Fruit fly (Drosophila melanogaster) whole organism, embryonic: ENCODE data around the gene CG43439.

Experiments
- Atf-2 ChIP-seq: fragments of 200-800 bp; sonication (Bioruptor generic); optimal IDR thresholded peaks from 2 replicates; lab custom pipeline; 2016; ENCODE audit warnings: missing biosample characterization, missing genetic modification characterization
- CG10543 ChIP-seq: fragments of 200-800 bp; sonication (Bioruptor generic); optimal IDR thresholded peaks from 3 replicates; lab custom pipeline; 2017; ENCODE audit warnings: missing biosample characterization, mild to moderate bottlenecking, missing genetic modification characterization, moderate library complexity
- CG10565 ChIP-seq: fragments of 200-800 bp; sonication (Bioruptor generic); optimal IDR thresholded peaks from 3 replicates; lab custom pipeline; 2016; ENCODE audit warnings: missing biosample characterization, mild to moderate bottlenecking, missing genetic modification characterization
- CG10979 ChIP-seq: fragments of 200-800 bp; sonication (Bioruptor generic); optimal IDR thresholded peaks from 2 replicates; lab custom pipeline; 2018; ENCODE audit warnings: missing biosample characterization, mild to moderate bottlenecking, missing genetic modification characterization, moderate library complexity
- CG11723 ChIP-seq: fragments of 200-800 bp; sonication (Bioruptor generic); optimal IDR thresholded peaks from 2 replicates; lab custom pipeline; 2017; ENCODE audit warnings: missing biosample characterization, mild to moderate bottlenecking, missing genetic modification characterization
- CG12391 ChIP-seq: fragments of 200-800 bp; sonication (Bioruptor generic); optimal IDR thresholded peaks from 3 replicates; lab custom pipeline; 2018; ENCODE audit warnings: missing biosample characterization, mild to moderate bottlenecking, missing genetic modification characterization, moderate library complexity
- CG13287 ChIP-seq: fragments of 200-800 bp; sonication (Bioruptor generic); IDR thresholded peaks from 2 replicates; pipeline ENCODE4 v1.3.6; 2022; ENCODE audit warnings: missing biosample characterization, missing genetic modification characterization; ENCODE audit not compliant: partially characterized antibody
- CG13296 ChIP-seq: fragments of 200-800 bp; sonication (Bioruptor generic); optimal IDR thresholded peaks from 3 replicates; lab custom pipeline; 2018; ENCODE audit warnings: missing biosample characterization, mild to moderate bottlenecking, missing genetic modification characterization
- CG1832 ChIP-seq: fragments of 200-800 bp; sonication (Bioruptor generic); optimal IDR thresholded peaks from 2 replicates; lab custom pipeline; 2017; ENCODE audit warnings: missing biosample characterization, mild to moderate bottlenecking, missing genetic modification characterization, inconsistent platforms
- CG18764 ChIP-seq: fragments of 200-800 bp; sonication (Bioruptor generic); optimal IDR thresholded peaks from 3 replicates; lab custom pipeline; 2016; ENCODE audit warnings: missing biosample characterization, missing genetic modification characterization
- CG2678 ChIP-seq: fragments of 200-800 bp; sonication (Bioruptor generic); optimal IDR thresholded peaks from 3 replicates; lab custom pipeline; 2019; ENCODE audit warnings: missing biosample characterization, mild to moderate bottlenecking, missing genetic modification characterization, moderate library complexity
- CG2889 ChIP-seq: fragments of 200-800 bp; sonication (Bioruptor generic); IDR thresholded peaks from 3 replicates; pipeline ENCODE4 v1.3.6; 2022; ENCODE audit warnings: missing biosample characterization, missing genetic modification characterization
- CG3163 ChIP-seq: fragments of 200-800 bp; sonication (Bioruptor generic); optimal IDR thresholded peaks from 3 replicates; lab custom pipeline; 2016; ENCODE audit warnings: missing biosample characterization, missing genetic modification characterization
- CG33213 ChIP-seq: fragments of 200-800 bp; sonication (Bioruptor generic); optimal IDR thresholded peaks from 3 replicates; lab custom pipeline; 2016; ENCODE audit warnings: missing biosample characterization, missing genetic modification characterization
- CG4707 ChIP-seq: fragments of 200-800 bp; sonication (Bioruptor generic); optimal IDR thresholded peaks from 2 replicates; lab custom pipeline; 2018; ENCODE audit warnings: missing biosample characterization, mild to moderate bottlenecking, missing genetic modification characterization, moderate library complexity
- CG4730 ChIP-seq: fragments of 200-800 bp; sonication (Bioruptor generic); IDR thresholded peaks from 2 replicates; pipeline ENCODE4 v1.3.6; 2022; ENCODE audit warnings: missing biosample characterization, missing genetic modification characterization
- CG6175 ChIP-seq: fragments of 200-800 bp; sonication (Bioruptor generic); IDR thresholded peaks from 3 replicates; pipeline ENCODE4 v1.3.6; 2022; ENCODE audit warnings: missing biosample characterization, missing genetic modification characterization
- CG6689 ChIP-seq: fragments of 200-800 bp; sonication (Bioruptor generic); IDR thresholded peaks from 2 replicates; pipeline ENCODE4 v1.3.6; 2022; ENCODE audit warnings: missing biosample characterization, missing genetic modification characterization
- CG7372 ChIP-seq: fragments of 200-800 bp; sonication (Bioruptor generic); IDR thresholded peaks from 2 replicates; pipeline ENCODE4 v1.3.6; 2022; ENCODE audit warnings: missing biosample characterization, missing genetic modification characterization
- CG9932 ChIP-seq: fragments of 200-800 bp; sonication (Bioruptor generic); IDR thresholded peaks from 2 replicates; pipeline ENCODE4 v1.3.6; 2022; ENCODE audit warnings: missing biosample characterization, missing genetic modification characterization
- Dad ChIP-seq: fragments of 200-800 bp; sonication (Bioruptor generic); optimal IDR thresholded peaks from 3 replicates; lab custom pipeline; 2016; ENCODE audit warnings: missing biosample characterization, missing genetic modification characterization
- Dip2 ChIP-seq: fragments of 200-800 bp; sonication (Bioruptor generic); IDR thresholded peaks from 2 replicates; pipeline ENCODE4 v1.3.6; 2022; ENCODE audit warnings: missing biosample characterization, missing genetic modification characterization
- Dip3 ChIP-seq: fragments of 200-800 bp; sonication (Bioruptor generic); optimal IDR thresholded peaks from 3 replicates; lab custom pipeline; 2016; ENCODE audit warnings: missing biosample characterization, missing genetic modification characterization
- Doc2 ChIP-seq: fragments of 200-800 bp; sonication (Bioruptor generic); IDR thresholded peaks from 2 replicates; pipeline ENCODE4 v1.3.6; 2022; ENCODE audit warnings: missing biosample characterization, missing genetic modification characterization
- Dp ChIP-seq: fragments of 200-800 bp; sonication (Bioruptor generic); optimal IDR thresholded peaks from 2 replicates; lab custom pipeline; 2018; ENCODE audit warnings: missing biosample characterization, mild to moderate bottlenecking, missing genetic modification characterization, moderate library complexity
- HLH4C ChIP-seq: fragments of 200-800 bp; sonication (Bioruptor generic); IDR thresholded peaks from 3 replicates; pipeline ENCODE4 v1.3.6; 2022; ENCODE audit warnings: missing biosample characterization, missing genetic modification characterization; ENCODE audit not compliant: partially characterized antibody
- Mes4 ChIP-seq: fragments of 200-800 bp; sonication (Bioruptor generic); optimal IDR thresholded peaks from 2 replicates; lab custom pipeline; 2016; ENCODE audit warnings: missing biosample characterization, missing genetic modification characterization
- NC2β ChIP-seq: fragments of 200-800 bp; sonication (Bioruptor generic); optimal IDR thresholded peaks from 2 replicates; lab custom pipeline; 2016; ENCODE audit warnings: missing biosample characterization, missing genetic modification characterization
- Sox102F ChIP-seq: fragments of 200-800 bp; sonication (Bioruptor generic); optimal IDR thresholded peaks from 2 replicates; lab custom pipeline; 2018; ENCODE audit warnings: missing biosample characterization, mild to moderate bottlenecking, missing genetic modification characterization, moderate library complexity
- Trl ChIP-seq, 3 experiments: fragments of >200 bp in 2 of 3; fragments of 200-800 bp in 1 of 3; sonication (Bioruptor generic) in 1 of 3; optimal IDR thresholded peaks; 2 replicates in 1 of 3; 3 replicates in 2 of 3; lab custom pipeline; 2016 to 2017; ENCODE audit warnings: missing biosample characterization in 1 of 3, missing genetic modification characterization in 1 of 3
- chinmo ChIP-seq: fragments of 200-800 bp; sonication (Bioruptor generic); IDR thresholded peaks from 4 replicates; pipeline ENCODE4 v1.3.6; 2022; ENCODE audit warnings: missing biosample characterization, missing genetic modification characterization; ENCODE audit not compliant: partially characterized antibody
- danr ChIP-seq: fragments of 200-800 bp; sonication (Bioruptor generic); IDR thresholded peaks from 2 replicates; pipeline ENCODE4 v1.3.6; 2022; ENCODE audit warnings: missing biosample characterization, missing genetic modification characterization
- en ChIP-seq: fragments of 200-800 bp; sonication (Bioruptor generic); optimal IDR thresholded peaks from 2 replicates; lab custom pipeline; 2016; ENCODE audit warnings: missing biosample characterization, missing genetic modification characterization
- ewg ChIP-seq: fragments of 200-800 bp; sonication (Bioruptor generic); optimal IDR thresholded peaks from 3 replicates; lab custom pipeline; 2017; ENCODE audit warnings: mild to moderate bottlenecking, missing biosample characterization, missing genetic modification reagents, missing genetic modification characterization
- eyg ChIP-seq: fragments of 200-800 bp; sonication (Bioruptor generic); optimal IDR thresholded peaks from 3 replicates; lab custom pipeline; 2016; ENCODE audit warnings: missing biosample characterization, missing genetic modification characterization
- fd102C ChIP-seq: fragments of 200-800 bp; sonication (Bioruptor generic); optimal IDR thresholded peaks from 2 replicates; lab custom pipeline; 2018; ENCODE audit warnings: missing biosample characterization, mild to moderate bottlenecking, missing genetic modification characterization, moderate library complexity
- hkb ChIP-seq, 2 experiments: fragments of 200-800 bp in 1 of 2; fragments of >200 bp in 1 of 2; sonication (Bioruptor generic) in 1 of 2; IDR thresholded peaks in 1 of 2; optimal IDR thresholded peaks in 1 of 2; 2 replicates each; pipeline versions ENCODE4 v1.3.6 to Lab custom; 2017 to 2022; ENCODE audit warnings: missing biosample characterization in 1 of 2, missing genetic modification characterization in 1 of 2
- knrl ChIP-seq: fragments of 200-800 bp; sonication (Bioruptor generic); IDR thresholded peaks from 3 replicates; pipeline ENCODE4 v1.3.6; 2022; ENCODE audit warnings: missing biosample characterization, missing genetic modification characterization; ENCODE audit not compliant: partially characterized antibody
- maf-S ChIP-seq: fragments of 200-800 bp; sonication (Bioruptor generic); optimal IDR thresholded peaks from 2 replicates; lab custom pipeline; 2016; ENCODE audit warnings: missing biosample characterization, missing genetic modification characterization
- pum ChIP-seq: fragments of 200-800 bp; sonication (Bioruptor generic); optimal IDR thresholded peaks from 2 replicates; lab custom pipeline; 2016; ENCODE audit warnings: missing biosample characterization, missing genetic modification characterization
- ranshi ChIP-seq: fragments of 200-800 bp; sonication (Bioruptor generic); IDR thresholded peaks from 2 replicates; pipeline ENCODE4 v1.3.6; 2022; ENCODE audit warnings: missing biosample characterization, missing genetic modification characterization
- salm ChIP-seq: fragments of 200-800 bp; sonication (Bioruptor generic); optimal IDR thresholded peaks from 2 replicates; lab custom pipeline; 2018; ENCODE audit warnings: missing biosample characterization, mild to moderate bottlenecking, missing genetic modification characterization
- scrt ChIP-seq: fragments of 200-800 bp; sonication (Bioruptor generic); optimal IDR thresholded peaks from 2 replicates; lab custom pipeline; 2018; ENCODE audit warnings: missing biosample characterization, mild to moderate bottlenecking, missing genetic modification characterization, moderate library complexity
- sd ChIP-seq: fragments of 200-800 bp; sonication (Bioruptor generic); optimal IDR thresholded peaks from 3 replicates; lab custom pipeline; 2018; ENCODE audit warnings: missing biosample characterization, mild to moderate bottlenecking, missing genetic modification characterization, moderate library complexity
- sens ChIP-seq: fragments of 200-800 bp; sonication (Bioruptor generic); peaks from one replicate; lab custom pipeline; 2016; ENCODE audit warnings: missing biosample characterization, missing genetic modification characterization
- seq ChIP-seq: fragments of 200-800 bp; sonication (Bioruptor generic); IDR thresholded peaks from 2 replicates; pipeline ENCODE4 v1.3.6; 2022; ENCODE audit warnings: missing biosample characterization, missing genetic modification characterization
- trem ChIP-seq: fragments of 200-800 bp; optimal IDR thresholded peaks from 3 replicates; lab custom pipeline; 2019; ENCODE audit warnings: missing biosample characterization, mild to moderate bottlenecking, missing genetic modification characterization, moderate library complexity
- zen2 ChIP-seq: fragments of 200-800 bp; sonication (Bioruptor generic); IDR thresholded peaks from 3 replicates; pipeline ENCODE4 v1.3.6; 2022; ENCODE audit warnings: missing biosample characterization, missing genetic modification characterization; ENCODE audit not compliant: partially characterized antibody

Gene CG43439

dm6 chr3L:6943204-6943947 is 41.0 kb downstream of the CG43439 start (continued):
- TF ChIP-seq CG13296 (GFP tag; lab: Kevin White, UChicago) (no peak), Dip2 (GFP tag; lab: Robert Waterston, UW) (no peak), CG13287 (GFP tag; lab: Robert Waterston, UW) (peak; percentile 17; the same call in 1 of the 2 replicates), NC2β (no peak), Mes4 (GFP tag; lab: Kevin White, UChicago) (no peak)

dm6 chr3L:6942831-6943114 is 41.6 kb downstream of the CG43439 start, which contains the start of gene tow:
tow (plus strand) TSS chr3L:6942856.
- TF ChIP-seq sd (tag; lab: Kevin White, UChicago): peak; percentile 76
- peak; percentile 13 for TF ChIP-seq CG3163
- TF ChIP-seq Atf-2 (GFP tag; lab: Kevin White, UChicago): no peak
- TF ChIP-seq trem (tag; lab: Kevin White, UChicago): no peak
- TF ChIP-seq CG1832 (GFP tag; lab: Kevin White, UChicago): no peak
- no peak for TF ChIP-seq CG11723
- no peak for TF ChIP-seq danr (GFP tag; lab: Robert Waterston, UW)
- TF ChIP-seq CG6689: 0 out of 2 replicates have a peak, but pooled peaks have one; percentile 20
- peak; percentile 11 for TF ChIP-seq ewg
- TF ChIP-seq pum (GFP tag; lab: Kevin White, UChicago): no peak
- TF ChIP-seq CG2889: no peak
- no peak for TF ChIP-seq Dp (GFP tag; lab: Kevin White, UChicago)
- no peak for TF ChIP-seq CG2678 (tag; lab: Kevin White, UChicago)
- 0 out of 3 replicates have a peak, but pooled peaks have one; percentile 21 for TF ChIP-seq CG6175
- no peak for TF ChIP-seq seq (GFP tag; lab: Robert Waterston, UW)
- TF ChIP-seq HLH4C: no peak
- peak; percentile 69; the same call in 1 of the 4 replicates for TF ChIP-seq chinmo (GFP tag; lab: Robert Waterston, UW)
- TF ChIP-seq en (GFP tag; lab: Kevin White, UChicago): no peak
- no peak for TF ChIP-seq CG10979 (tag; lab: Kevin White, UChicago)
- no peak for TF ChIP-seq maf-S
- no peak for TF ChIP-seq hkb (optimal IDR thresholded peaks at IDR 0.05; lab: Kevin White, UChicago)
- TF ChIP-seq hkb (GFP tag; IDR thresholded peaks at IDR 0.05; lab: Robert Waterston, UW): no peak
- no peak for TF ChIP-seq CG7372 (GFP tag; lab: Robert Waterston, UW)
- no peak for TF ChIP-seq Sox102F
- no peak for TF ChIP-seq scrt (GFP tag; lab: Kevin White, UChicago)
- TF ChIP-seq Dad (GFP tag; lab: Kevin White, UChicago): no peak
- peak; percentile 37 for TF ChIP-seq sens (GFP tag; lab: Kevin White, UChicago)
- no peak for TF ChIP-seq Doc2 (GFP tag; lab: Robert Waterston, UW)
- TF ChIP-seq Dip3 (GFP tag; lab: Kevin White, UChicago): no peak
- TF ChIP-seq Trl (optimal IDR thresholded peaks at IDR 0.05; lab: Kevin White, UChicago): peak in 1 of 2 experiments; percentile 17
- TF ChIP-seq Trl (GFP tag; optimal IDR thresholded peaks at IDR 0.05; lab: Kevin White, UChicago): no peak
- TF ChIP-seq CG12391 (tag; lab: Kevin White, UChicago): no peak
- no peak for TF ChIP-seq CG4730 (GFP tag; lab: Robert Waterston, UW)
- no peak for TF ChIP-seq CG10565 (GFP tag; lab: Kevin White, UChicago)
- no peak for TF ChIP-seq CG10543 (GFP tag; lab: Kevin White, UChicago)
- TF ChIP-seq knrl (GFP tag; lab: Robert Waterston, UW): no peak
- TF ChIP-seq fd102C (GFP tag; lab: Kevin White, UChicago): no peak
- no peak for TF ChIP-seq zen2 (GFP tag; lab: Robert Waterston, UW)
- TF ChIP-seq ranshi: no peak
- no peak for TF ChIP-seq CG18764 (GFP tag; lab: Kevin White, UChicago)
- TF ChIP-seq CG4707 (GFP tag; lab: Kevin White, UChicago): no peak
- TF ChIP-seq CG9932 (GFP tag; lab: Robert Waterston, UW): no peak
- no peak for TF ChIP-seq salm (tag; lab: Kevin White, UChicago)
- TF ChIP-seq CG33213 (GFP tag; lab: Kevin White, UChicago): no peak
- TF ChIP-seq eyg: no peak
